ENCODE assay signal across 1 fruit fly cellular context in genomic region chrX:9486802-9487201, dm6.
TF ChIP-seq lines count a peak whose summit lies in the region.

No protein-coding gene starts in this region.

TF ChIP-seq in whole organism, embryonic, 481 proteins besides CTCF, POLR2A, EP300 and RAD21 (continued from another document and continues in another):
- TF ChIP-seq CG1529 (GFP tag; optimal IDR thresholded peaks at IDR 0.05; lab: Kevin White, UChicago) (peak; percentile 69), luna (GFP tag; optimal IDR thresholded peaks at IDR 0.05; lab: Kevin White, UChicago) (no peak), sr (GFP tag; IDR thresholded peaks at IDR 0.05; lab: Robert Waterston, UW) (0 out of 3 replicates have a peak, but pooled peaks have one; percentile 9), Drgx (GFP tag; IDR thresholded peaks at IDR 0.05; lab: Robert Waterston, UW) (peak; percentile 82), YL-1 (GFP tag; optimal IDR thresholded peaks at IDR 0.05; lab: Kevin White, UChicago) (no peak), Oaz (GFP tag; IDR thresholded peaks at IDR 0.05; lab: Robert Waterston, UW) (0 out of 2 replicates have a peak, but pooled peaks have one; percentile 20), CG17361 (GFP tag; IDR thresholded peaks at IDR 0.05; lab: Robert Waterston, UW) (peak; percentile 76), fd64A (GFP tag; optimal IDR thresholded peaks at IDR 0.05; lab: Kevin White, UChicago) (peak; percentile 56), usp (GFP tag; optimal IDR thresholded peaks at IDR 0.05; lab: Kevin White, UChicago) (no peak), zfh1 (GFP tag; IDR thresholded peaks at IDR 0.05; lab: Robert Waterston, UW) (peak; percentile 91), trem (tag; optimal IDR thresholded peaks at IDR 0.05; lab: Kevin White, UChicago) (no peak), Bteb2 (GFP tag; optimal IDR thresholded peaks at IDR 0.05; lab: Kevin White, UChicago) (no peak), shn (GFP tag; optimal IDR thresholded peaks at IDR 0.05; lab: Kevin White, UChicago) (peak; percentile 58), CG11560 (tag; IDR thresholded peaks at IDR 0.05; lab: Robert Waterston, UW) (no peak), Dref (GFP tag; IDR thresholded peaks at IDR 0.05; lab: Robert Waterston, UW) (no peak), slou (GFP tag; optimal IDR thresholded peaks at IDR 0.05; lab: Kevin White, UChicago) (peak; percentile 66), Fer3 (tag; optimal IDR thresholded peaks at IDR 0.05; lab: Kevin White, UChicago) (peak; percentile 46), D19B (GFP tag; optimal IDR thresholded peaks at IDR 0.05; lab: Kevin White, UChicago) (peak; percentile 8), Hsf (GFP tag; optimal IDR thresholded peaks at IDR 0.05; lab: Kevin White, UChicago) (peak; percentile 77), CG17328 (GFP tag; IDR thresholded peaks at IDR 0.05; lab: Robert Waterston, UW) (peak; percentile 79), CG1792 (GFP tag; optimal IDR thresholded peaks at IDR 0.05; lab: Kevin White, UChicago) (peak; percentile 32), CG11696 (GFP tag; IDR thresholded peaks at IDR 0.05; lab: Robert Waterston, UW) (0 out of 2 replicates have a peak, but pooled peaks have one; percentile 32), chm (GFP tag; IDR thresholded peaks at IDR 0.05; lab: Robert Waterston, UW) (no peak; the same call in 1 of the 2 replicates), Oli (tag; optimal IDR thresholded peaks at IDR 0.05; lab: Kevin White, UChicago) (peak; percentile 70), Hey (tag; optimal IDR thresholded peaks at IDR 0.05; lab: Kevin White, UChicago) (no peak), schlank (tag; optimal IDR thresholded peaks at IDR 0.05; lab: Kevin White, UChicago) (no peak), Opbp (GFP tag; IDR thresholded peaks at IDR 0.05; lab: Robert Waterston, UW; ENCODE audit: partially characterized antibody) (no peak), CG16815 (GFP tag; optimal IDR thresholded peaks at IDR 0.05; lab: Kevin White, UChicago) (peak; percentile 63), D (optimal IDR thresholded peaks at IDR 0.05; lab: Kevin White, UChicago) (no peak), D (GFP tag; optimal IDR thresholded peaks at IDR 0.05; lab: Kevin White, UChicago) (peak; percentile 82), CG6765 (GFP tag; optimal IDR thresholded peaks at IDR 0.05; lab: Kevin White, UChicago) (no peak), Chrac-16 (GFP tag; optimal IDR thresholded peaks at IDR 0.05; lab: Kevin White, UChicago) (peak; percentile 83), CG6254 (GFP tag; optimal IDR thresholded peaks at IDR 0.05; lab: Kevin White, UChicago) (peak; percentile 57), Awh (GFP tag; IDR thresholded peaks at IDR 0.05; lab: Robert Waterston, UW) (peak; percentile 77), klu (GFP tag; IDR thresholded peaks at IDR 0.05; lab: Robert Waterston, UW) (0 out of 2 replicates have a peak, but pooled peaks have one; percentile 25), CG18764 (GFP tag; optimal IDR thresholded peaks at IDR 0.05; lab: Kevin White, UChicago) (peak; percentile 50), slp2 (GFP tag; optimal IDR thresholded peaks at IDR 0.05; lab: Kevin White, UChicago) (peak; percentile 67), cwo (GFP tag; optimal IDR thresholded peaks at IDR 0.05; lab: Kevin White, UChicago) (peak; percentile 27), ato (GFP tag; IDR thresholded peaks at IDR 0.05; lab: Robert Waterston, UW; ENCODE audit: partially characterized antibody) (no peak), pita (GFP tag; optimal IDR thresholded peaks at IDR 0.05; lab: Kevin White, UChicago) (no peak), CG17829 (tag; optimal IDR thresholded peaks at IDR 0.05; lab: Kevin White, UChicago) (peak; percentile 67), CG4617 (GFP tag; optimal IDR thresholded peaks at IDR 0.05; lab: Kevin White, UChicago; ENCODE audit: borderline replicate concordance) (peak; percentile 56), crp (GFP tag; optimal IDR thresholded peaks at IDR 0.05; lab: Kevin White, UChicago) (peak in 1 of 2 experiments; percentile 8), CG13624 (GFP tag; optimal IDR thresholded peaks at IDR 0.05; lab: Kevin White, UChicago) (peak; percentile 48), phol (tag; optimal IDR thresholded peaks at IDR 0.05; lab: Kevin White, UChicago) (peak; percentile 81), NfI (GFP tag; optimal IDR thresholded peaks at IDR 0.05; lab: Kevin White, UChicago) (peak; percentile 48), twi (tag; optimal IDR thresholded peaks at IDR 0.05; lab: Kevin White, UChicago) (peak; percentile 33), gce (GFP tag; IDR thresholded peaks at IDR 0.05; lab: Robert Waterston, UW) (peak; percentile 55; the same call in 1 of the 3 replicates), CG15479 (GFP tag; optimal IDR thresholded peaks at IDR 0.05; lab: Kevin White, UChicago) (no peak), Bgb (GFP tag; IDR thresholded peaks at IDR 0.05; lab: Robert Waterston, UW; ENCODE audit: partially characterized antibody) (no peak), Kr (GFP tag; optimal IDR thresholded peaks at IDR 0.05; lab: Kevin White, UChicago) (peak; percentile 12), bab2 (GFP tag; optimal IDR thresholded peaks at IDR 0.05; lab: Kevin White, UChicago) (peak; percentile 82), tna (GFP tag; IDR thresholded peaks at IDR 0.05; lab: Robert Waterston, UW; ENCODE audit: partially characterized antibody) (no peak), croc (GFP tag; conservative IDR thresholded peaks at IDR 0.05; lab: Robert Waterston, UW) (peak; percentile 76), CG2120 (GFP tag; optimal IDR thresholded peaks at IDR 0.05; lab: Kevin White, UChicago) (peak; percentile 45), CG34376 (GFP tag; optimal IDR thresholded peaks at IDR 0.05; lab: Kevin White, UChicago) (no peak), CG4820 (GFP tag; optimal IDR thresholded peaks at IDR 0.05; lab: Kevin White, UChicago) (peak; percentile 84), sug (tag; optimal IDR thresholded peaks at IDR 0.05; lab: Kevin White, UChicago) (no peak), CG7271 (tag; optimal IDR thresholded peaks at IDR 0.05; lab: Kevin White, UChicago) (no peak), pros (GFP tag; optimal IDR thresholded peaks at IDR 0.05; lab: Kevin White, UChicago) (no peak), Hr51 (GFP tag; optimal IDR thresholded peaks at IDR 0.05; lab: Kevin White, UChicago) (peak; percentile 47 to 62), fu2 (GFP tag; optimal IDR thresholded peaks at IDR 0.05; lab: Kevin White, UChicago) (peak; percentile 34), CG3065 (GFP tag; optimal IDR thresholded peaks at IDR 0.05; lab: Kevin White, UChicago) (peak; percentile 58), E2f2 (GFP tag; IDR thresholded peaks at IDR 0.05; lab: Robert Waterston, UW) (peak; percentile 32; the same call in 1 of the 2 replicates), pb (GFP tag; optimal IDR thresholded peaks at IDR 0.05; lab: Kevin White, UChicago) (peak; percentile 46), Dad (GFP tag; optimal IDR thresholded peaks at IDR 0.05; lab: Kevin White, UChicago) (peak; percentile 60), CG8089 (GFP tag; optimal IDR thresholded peaks at IDR 0.05; lab: Kevin White, UChicago) (peak; percentile 78), CG6854 (GFP tag; optimal IDR thresholded peaks at IDR 0.05; lab: Kevin White, UChicago) (no peak), D19A (tag; optimal IDR thresholded peaks at IDR 0.05; lab: Kevin White, UChicago) (peak; percentile 52), z (GFP tag; IDR thresholded peaks at IDR 0.05; lab: Robert Waterston, UW) (no peak), dysf (GFP tag; IDR thresholded peaks at IDR 0.05; lab: Robert Waterston, UW) (peak; percentile 69), CG13296 (GFP tag; optimal IDR thresholded peaks at IDR 0.05; lab: Kevin White, UChicago) (peak; percentile 28), fd3F (GFP tag; optimal IDR thresholded peaks at IDR 0.05; lab: Kevin White, UChicago) (no peak), Dfd (GFP tag; optimal IDR thresholded peaks at IDR 0.05; lab: Kevin White, UChicago) (no peak), Camta (GFP tag; optimal IDR thresholded peaks at IDR 0.05; lab: Kevin White, UChicago) (peak; percentile 68), kay (GFP tag; optimal IDR thresholded peaks at IDR 0.05; lab: Kevin White, UChicago) (peak; percentile 52), CG16813 (GFP tag; IDR thresholded peaks at IDR 0.05; lab: Robert Waterston, UW; ENCODE audit: partially characterized antibody) (no peak), bcd (GFP tag; optimal IDR thresholded peaks at IDR 0.05; lab: Kevin White, UChicago) (peak; percentile 70), CG10366 (GFP tag; IDR thresholded peaks at IDR 0.05; lab: Robert Waterston, UW) (peak; percentile 65), CG10565 (GFP tag; optimal IDR thresholded peaks at IDR 0.05; lab: Kevin White, UChicago) (peak; percentile 50), HLH54F (GFP tag; optimal IDR thresholded peaks at IDR 0.05; lab: Kevin White, UChicago) (peak; percentile 53), bbx (GFP tag; IDR thresholded peaks at IDR 0.05; lab: Robert Waterston, UW; ENCODE audit: partially characterized antibody) (no peak), CG7745 (tag; optimal IDR thresholded peaks at IDR 0.05; lab: Kevin White, UChicago) (no peak), CG11085 (GFP tag; IDR thresholded peaks at IDR 0.05; lab: Robert Waterston, UW) (peak; percentile 37; the same call in 1 of the 2 replicates), CG7556 (GFP tag; optimal IDR thresholded peaks at IDR 0.05; lab: Kevin White, UChicago) (peak; percentile 73), Gsc (GFP tag; IDR thresholded peaks at IDR 0.05; lab: Robert Waterston, UW) (0 out of 2 replicates have a peak, but pooled peaks have one; percentile 14), dati (GFP tag; IDR thresholded peaks at IDR 0.05; lab: Robert Waterston, UW) (peak; percentile 69), Fer2 (tag; optimal IDR thresholded peaks at IDR 0.05; lab: Kevin White, UChicago) (no peak), emc (GFP tag; optimal IDR thresholded peaks at IDR 0.05; lab: Kevin White, UChicago) (no peak), Atf-2 (GFP tag; optimal IDR thresholded peaks at IDR 0.05; lab: Kevin White, UChicago) (peak; percentile 71), mam (GFP tag; optimal IDR thresholded peaks at IDR 0.05; lab: Kevin White, UChicago) (peak; percentile 62), CG12071 (GFP tag; optimal IDR thresholded peaks at IDR 0.05; lab: Kevin White, UChicago) (peak; percentile 41), Fer1 (GFP tag; optimal IDR thresholded peaks at IDR 0.05; lab: Kevin White, UChicago) (peak; percentile 37), cato (GFP tag; optimal IDR thresholded peaks at IDR 0.05; lab: Kevin White, UChicago; ENCODE audit: borderline replicate concordance) (peak; percentile 21), Nf-YB (GFP tag; optimal IDR thresholded peaks at IDR 0.05; lab: Kevin White, UChicago) (peak; percentile 42), CG9727 (GFP tag; optimal IDR thresholded peaks at IDR 0.05; lab: Kevin White, UChicago) (peak; percentile 87), CG12219 (GFP tag; optimal IDR thresholded peaks at IDR 0.05; lab: Kevin White, UChicago) (peak; percentile 66), CG3995 (GFP tag; optimal IDR thresholded peaks at IDR 0.05; lab: Kevin White, UChicago) (no peak), CG6683 (GFP tag; optimal IDR thresholded peaks at IDR 0.05; lab: Kevin White, UChicago) (peak; percentile 22), pum (GFP tag; optimal IDR thresholded peaks at IDR 0.05; lab: Kevin White, UChicago) (peak; percentile 76), CG2202 (tag; optimal IDR thresholded peaks at IDR 0.05; lab: Kevin White, UChicago) (peak; percentile 72), CG18476 (GFP tag; optimal IDR thresholded peaks at IDR 0.05; lab: Kevin White, UChicago) (peak; percentile 57), CG12769 (tag; optimal IDR thresholded peaks at IDR 0.05; lab: Kevin White, UChicago) (peak; percentile 28), Tbp (GFP tag; optimal IDR thresholded peaks at IDR 0.05; lab: Kevin White, UChicago) (no peak), ttk (GFP tag; IDR thresholded peaks at IDR 0.05; lab: Robert Waterston, UW) (peak; percentile 63), Hmr (GFP tag; optimal IDR thresholded peaks at IDR 0.05; lab: Kevin White, UChicago) (peak; percentile 33), ewg (GFP tag; optimal IDR thresholded peaks at IDR 0.05; lab: Kevin White, UChicago) (peak; percentile 60), Hr78 (GFP tag; optimal IDR thresholded peaks at IDR 0.05; lab: Kevin White, UChicago) (no peak), Scr (GFP tag; IDR thresholded peaks at IDR 0.05; lab: Robert Waterston, UW; ENCODE audit: partially characterized antibody) (no peak), C15 (GFP tag; IDR thresholded peaks at IDR 0.05; lab: Robert Waterston, UW) (no peak), stwl (tag; optimal IDR thresholded peaks at IDR 0.05; lab: Kevin White, UChicago) (peak; percentile 35), CG2889 (GFP tag; IDR thresholded peaks at IDR 0.05; lab: Robert Waterston, UW) (peak; percentile 52; the same call in 1 of the 3 replicates), stc (GFP tag; IDR thresholded peaks at IDR 0.05; lab: Robert Waterston, UW) (peak; percentile 71), btn (GFP tag; optimal IDR thresholded peaks at IDR 0.05; lab: Kevin White, UChicago) (peak; percentile 67), rib (GFP tag; IDR thresholded peaks at IDR 0.05; lab: Robert Waterston, UW) (no peak), CG13424 (tag; optimal IDR thresholded peaks at IDR 0.05; lab: Kevin White, UChicago) (peak; percentile 76), Ravus (GFP tag; IDR thresholded peaks at IDR 0.05; lab: Robert Waterston, UW) (peak; percentile 4; the same call in 1 of the 2 replicates), CG33557 (GFP tag; optimal IDR thresholded peaks at IDR 0.05; lab: Kevin White, UChicago) (peak; percentile 79), Abd-B (GFP tag; optimal IDR thresholded peaks at IDR 0.05; lab: Kevin White, UChicago) (peak; percentile 75), CG12236 (GFP tag; optimal IDR thresholded peaks at IDR 0.05; lab: Kevin White, UChicago) (peak; percentile 49), H15 (GFP tag; IDR thresholded peaks at IDR 0.05; lab: Robert Waterston, UW) (peak; percentile 65; the same call in 1 of the 3 replicates), Meics (GFP tag; optimal IDR thresholded peaks at IDR 0.05; lab: Kevin White, UChicago) (peak; percentile 36), CG14965 (GFP tag; optimal IDR thresholded peaks at IDR 0.05; lab: Kevin White, UChicago; ENCODE audit: borderline replicate concordance) (peak; percentile 39), HLH4C (GFP tag; IDR thresholded peaks at IDR 0.05; lab: Robert Waterston, UW; ENCODE audit: partially characterized antibody) (no peak), CG12104 (GFP tag; optimal IDR thresholded peaks at IDR 0.05; lab: Kevin White, UChicago) (peak; percentile 45), CHES-1-like (GFP tag; optimal IDR thresholded peaks at IDR 0.05; lab: Kevin White, UChicago) (peak; percentile 43), tup (GFP tag; optimal IDR thresholded peaks at IDR 0.05; lab: Kevin White, UChicago) (peak; percentile 6), fd96Cb (tag; optimal IDR thresholded peaks at IDR 0.05; lab: Kevin White, UChicago) (peak; percentile 82), CG9215 (GFP tag; IDR thresholded peaks at IDR 0.05; lab: Robert Waterston, UW) (peak; percentile 44; the same call in 1 of the 2 replicates)
